Worm (Caenorhabditis elegans) whole organism, midembryonic: ENCODE results near the gene pad-2.

Experiments used
- T22C8.4 ChIP-seq: fragments of 200-800 bp; sonication (Bioruptor generic); IDR thresholded peaks from 2 replicates; pipeline ENCODE4 v1.3.6; 2022; ENCODE audit warnings: missing genetic modification characterization, missing compliant biosample characterization
- cog-1 ChIP-seq: sonication (generic microtip); optimal IDR thresholded peaks from 2 replicates; lab custom pipeline; 2016; ENCODE audit warnings: missing genetic modification characterization, missing compliant biosample characterization
- flt-1 ChIP-seq: fragments of 200-800 bp; sonication (Bioruptor generic); IDR thresholded peaks from 2 replicates; pipeline ENCODE4 v1.3.6; 2022; ENCODE audit warnings: missing genetic modification characterization, missing compliant biosample characterization
- klf-2 ChIP-seq: fragments of 200-800 bp; sonication (Bioruptor generic); conservative IDR thresholded peaks from 2 replicates; pipeline ENCODE4 v1.3.6; 2022; ENCODE audit warnings: missing genetic modification reagents, missing genetic modification characterization, missing compliant biosample characterization
- med-1 ChIP-seq: sonication (generic microtip); optimal IDR thresholded peaks from 2 replicates; lab custom pipeline; 2017; ENCODE audit warnings: missing genetic modification characterization, mild to moderate bottlenecking, missing compliant biosample characterization, antibody characterized with exemption, missing genetic modification reagents; ENCODE audit not compliant: insufficient read depth
- ref-1 ChIP-seq: fragments of 200-800 bp; sonication (Bioruptor generic); conservative IDR thresholded peaks from 2 replicates; pipeline ENCODE4 v1.3.6; 2022; ENCODE audit warnings: missing genetic modification reagents, missing genetic modification characterization, missing compliant biosample characterization
- tab-1 ChIP-seq: fragments of 200-800 bp; sonication (Bioruptor generic); IDR thresholded peaks from 2 replicates; pipeline ENCODE4 v1.3.6; 2022; ENCODE audit warnings: missing genetic modification characterization, missing compliant biosample characterization
- ztf-23 ChIP-seq: fragments of 200-800 bp; sonication (Bioruptor generic); IDR thresholded peaks from 2 replicates; pipeline ENCODE4 v1.3.6; 2022; ENCODE audit warnings: missing genetic modification reagents, missing genetic modification characterization, missing compliant biosample characterization
- ztf-29 ChIP-seq: fragments of 200-800 bp; sonication (Bioruptor generic); IDR thresholded peaks from 2 replicates; pipeline ENCODE4 v1.3.6; 2022; ENCODE audit warnings: missing genetic modification reagents, missing genetic modification characterization, missing compliant biosample characterization

The pad-2 gene

DNA sequence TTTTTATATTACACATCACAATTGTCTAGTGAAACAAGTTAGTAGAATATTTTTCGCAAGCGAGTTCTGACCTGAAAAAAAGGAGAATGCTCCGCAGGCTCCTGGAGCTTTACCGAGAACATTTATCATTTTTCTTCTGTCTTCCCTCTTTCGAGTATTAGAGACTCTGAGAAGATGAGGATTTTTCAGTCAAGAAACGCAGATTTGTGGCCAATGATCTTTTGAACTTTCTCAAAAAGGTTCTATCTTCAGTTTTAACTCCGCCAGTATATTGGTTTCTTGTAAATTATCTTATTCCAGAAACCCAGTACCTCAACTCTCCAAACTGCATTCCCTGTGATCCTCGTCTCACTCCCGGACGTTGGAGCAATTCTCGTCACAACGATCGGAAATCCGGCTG is 6.7 kb downstream of the pad-2 start, which contains the start of gene K10G9.2:
TSS of gene K10G9.2 (plus strand) at position 301 of the 400 bp plus-strand sequence.
- TF ChIP-seq T22C8.4 (GFP tag; lab: Robert Waterston, UW) (no peak), med-1 (GFP tag; lab: Kevin White, UChicago) (no peak), cog-1 (no peak), klf-2 (GFP tag; lab: Robert Waterston, UW) (no peak)

DNA sequence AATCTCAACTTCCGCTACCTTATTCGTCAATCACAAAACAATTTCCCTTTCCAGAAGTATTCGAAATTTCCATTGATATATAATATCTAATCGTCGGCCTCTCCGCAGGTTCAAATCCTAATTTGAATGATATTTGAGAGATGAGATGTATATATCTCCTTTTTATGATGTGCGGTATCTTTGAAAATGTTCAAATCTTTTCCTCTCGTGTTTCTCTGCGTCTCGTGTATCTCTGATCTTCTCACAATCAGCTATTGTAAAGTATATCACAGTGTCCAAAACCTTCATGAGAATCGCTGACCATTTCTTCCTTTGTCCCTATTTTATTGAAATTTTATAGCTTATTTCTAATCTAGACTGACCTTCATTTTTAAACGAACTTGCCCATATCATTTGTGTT is 10.9 kb downstream of the pad-2 start:
- TF ChIP-seq flt-1 (GFP tag; lab: Robert Waterston, UW) (no peak), med-1 (GFP tag; lab: Kevin White, UChicago) (no peak), T22C8.4 (GFP tag; lab: Robert Waterston, UW) (no peak), ztf-29 (GFP tag; lab: Robert Waterston, UW) (no peak), ref-1 (no peak), tab-1 (GFP tag; lab: Robert Waterston, UW) (no peak), klf-2 (GFP tag; lab: Robert Waterston, UW) (no peak), cog-1 (no peak), ztf-23 (GFP tag; lab: Robert Waterston, UW) (no peak)

DNA sequence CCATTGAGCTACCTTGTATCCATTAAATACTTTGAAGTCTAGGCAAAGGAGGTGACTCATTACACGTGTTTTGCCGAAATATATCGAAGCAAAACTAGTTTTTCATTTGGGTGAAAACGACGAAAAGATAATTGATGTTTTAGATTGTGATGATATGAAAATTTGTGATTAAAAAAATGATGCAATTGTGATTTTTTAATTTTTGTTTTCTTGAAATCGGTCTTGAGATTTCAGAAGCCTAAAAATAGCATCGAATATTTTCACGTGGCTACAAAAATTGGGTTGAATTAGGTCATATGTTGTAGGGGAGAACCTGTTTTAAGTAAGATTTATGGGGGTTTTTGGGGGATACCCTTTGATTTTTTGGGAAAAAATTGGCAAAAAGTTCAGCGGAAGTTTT is 11.6 kb downstream of the pad-2 start:
- TF ChIP-seq ztf-23 (GFP tag; lab: Robert Waterston, UW) = no peak

DNA sequence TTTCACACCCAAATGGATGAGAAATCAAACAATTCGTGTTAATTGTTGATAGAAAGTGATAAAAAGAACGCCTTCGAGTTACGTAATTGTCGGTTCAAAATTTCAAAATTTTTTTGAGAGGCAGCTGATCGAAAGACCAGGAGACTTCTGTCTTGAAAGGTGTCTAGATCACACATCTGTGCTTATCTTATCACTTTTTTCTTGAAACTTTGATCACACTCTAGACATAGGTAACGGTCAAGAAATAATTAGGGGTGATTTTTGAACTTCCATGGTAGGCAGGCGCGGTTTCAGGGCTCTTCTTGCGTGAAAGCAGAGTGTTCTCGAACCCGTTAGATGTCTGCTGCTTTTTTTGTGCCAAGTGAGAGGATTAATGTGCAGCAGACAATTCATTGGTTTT is 14.4 kb downstream of the pad-2 start:
- TF ChIP-seq flt-1 (GFP tag; lab: Robert Waterston, UW) (no peak), ref-1 (no peak), ztf-29 (GFP tag; lab: Robert Waterston, UW) (no peak), T22C8.4 (GFP tag; lab: Robert Waterston, UW) (no peak), med-1 (GFP tag; lab: Kevin White, UChicago) (no peak), ztf-23 (GFP tag; lab: Robert Waterston, UW) (no peak)

DNA sequence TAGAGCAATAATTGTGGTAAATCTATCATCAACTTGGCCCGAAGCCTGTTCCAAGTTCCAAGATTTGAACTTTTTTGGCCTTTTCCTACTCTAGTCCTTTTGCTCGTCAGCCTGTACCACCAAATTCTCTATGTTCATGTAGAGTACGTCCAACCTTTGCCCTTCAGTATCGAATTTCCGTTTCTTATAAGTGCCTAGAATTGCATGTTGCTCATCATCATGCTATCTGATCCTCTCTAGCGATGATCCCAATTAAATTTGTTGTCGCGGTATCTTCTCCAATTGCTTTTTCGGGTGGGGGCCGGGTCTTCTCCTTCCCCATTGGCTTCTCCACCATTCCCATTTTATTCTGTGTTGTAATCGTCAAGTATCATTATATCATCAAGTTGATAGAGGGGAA is 15.0 kb downstream of the pad-2 start:
- TF ChIP-seq T22C8.4 (GFP tag; lab: Robert Waterston, UW) = no peak
- TF ChIP-seq cog-1 = no peak
- no peak for TF ChIP-seq ztf-23 (GFP tag; lab: Robert Waterston, UW)
- no peak for TF ChIP-seq ztf-29 (GFP tag; lab: Robert Waterston, UW)
- no peak for TF ChIP-seq tab-1 (GFP tag; lab: Robert Waterston, UW)
- TF ChIP-seq klf-2 (GFP tag; lab: Robert Waterston, UW) = no peak
- no peak for TF ChIP-seq med-1 (GFP tag; lab: Kevin White, UChicago)
- no peak for TF ChIP-seq flt-1 (GFP tag; lab: Robert Waterston, UW)
- no peak for TF ChIP-seq ref-1

DNA sequence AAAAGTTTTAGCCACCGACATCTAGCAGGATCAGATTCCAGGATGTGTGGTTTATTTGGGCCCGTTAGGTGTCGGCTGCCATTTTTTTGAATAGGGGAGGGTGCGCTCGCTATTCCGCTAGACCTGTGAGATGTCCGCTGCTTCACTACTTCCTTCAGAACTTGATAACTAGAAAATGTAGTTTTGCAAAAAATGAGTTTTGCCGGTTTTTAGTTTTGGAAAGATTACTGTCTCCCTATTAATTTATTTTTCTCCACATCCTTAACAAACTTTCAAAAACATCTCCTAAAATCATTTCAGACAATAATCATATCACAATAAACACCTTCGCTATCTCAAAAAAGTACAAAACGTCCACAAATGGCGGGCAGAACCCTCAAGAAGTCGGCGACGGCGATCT is 15.9 kb downstream of the pad-2 start, which contains the start of gene vglu-2:
TSS of gene vglu-2 (plus strand) at position 301 of the 400 bp plus-strand sequence.
- TF ChIP-seq tab-1 (GFP tag; lab: Robert Waterston, UW) = no peak
- no peak for TF ChIP-seq cog-1
- no peak for TF ChIP-seq klf-2 (GFP tag; lab: Robert Waterston, UW)
- TF ChIP-seq T22C8.4 (GFP tag; lab: Robert Waterston, UW) = no peak
- TF ChIP-seq flt-1 (GFP tag; lab: Robert Waterston, UW) = no peak
- TF ChIP-seq ztf-29 (GFP tag; lab: Robert Waterston, UW) = no peak
- no peak for TF ChIP-seq ref-1
- TF ChIP-seq med-1 (GFP tag; lab: Kevin White, UChicago) = no peak
- no peak for TF ChIP-seq ztf-23 (GFP tag; lab: Robert Waterston, UW)

DNA sequence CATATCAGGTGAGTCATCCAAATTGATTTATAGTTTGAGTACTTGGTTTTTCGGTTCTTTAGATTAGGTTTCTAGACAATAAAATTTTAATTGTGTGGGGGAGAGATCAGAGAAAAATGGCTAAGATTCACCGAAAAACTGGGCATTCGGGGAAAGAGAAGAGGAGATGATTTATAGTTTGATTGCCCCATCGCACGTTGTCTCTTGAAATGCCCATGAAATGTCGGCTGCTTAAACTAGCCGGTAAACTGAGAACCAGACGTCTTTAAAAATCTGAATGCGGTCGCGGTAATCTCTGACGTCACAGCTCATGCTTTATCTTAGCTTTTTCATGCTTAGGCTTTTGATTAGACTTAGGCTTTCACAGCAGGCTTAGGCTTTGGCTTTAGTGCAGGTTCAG is 18.0 kb downstream of the pad-2 start:
- TF ChIP-seq ztf-23 (GFP tag; lab: Robert Waterston, UW) = no peak
- TF ChIP-seq cog-1 = no peak
- TF ChIP-seq klf-2 (GFP tag; lab: Robert Waterston, UW) = no peak
- TF ChIP-seq ref-1 = no peak
- no peak for TF ChIP-seq tab-1 (GFP tag; lab: Robert Waterston, UW)
- no peak for TF ChIP-seq T22C8.4 (GFP tag; lab: Robert Waterston, UW)
- no peak for TF ChIP-seq ztf-29 (GFP tag; lab: Robert Waterston, UW)
- TF ChIP-seq flt-1 (GFP tag; lab: Robert Waterston, UW) = no peak
- TF ChIP-seq med-1 (GFP tag; lab: Kevin White, UChicago) = no peak

DNA sequence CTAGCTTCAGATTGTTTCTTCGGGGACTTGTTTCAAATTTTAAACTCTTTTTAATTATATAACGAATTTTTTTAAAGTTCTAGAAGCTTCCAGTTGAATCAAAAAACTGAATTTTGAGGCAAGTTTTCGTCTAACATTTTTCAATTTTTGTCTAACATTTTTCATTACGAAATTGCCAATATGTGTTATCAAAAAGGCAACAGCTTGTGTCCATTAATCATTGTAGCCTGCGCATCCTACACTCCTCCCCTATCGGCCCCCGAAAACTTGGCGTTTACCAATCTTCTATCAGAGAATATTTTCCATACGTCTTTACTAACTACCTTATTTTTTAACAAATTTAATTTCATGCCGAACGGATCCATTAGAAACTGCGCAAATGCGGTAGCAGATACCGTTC is 21.2 kb downstream of the pad-2 start, which contains the start of gene vglu-3:
TSS of gene vglu-3 (plus strand) at position 301 of the 400 bp plus-strand sequence.
- no peak for TF ChIP-seq tab-1 (GFP tag; lab: Robert Waterston, UW)
- no peak for TF ChIP-seq ztf-29 (GFP tag; lab: Robert Waterston, UW)
- TF ChIP-seq cog-1 = no peak
- TF ChIP-seq med-1 (GFP tag; lab: Kevin White, UChicago) = no peak
- TF ChIP-seq klf-2 (GFP tag; lab: Robert Waterston, UW) = no peak
- TF ChIP-seq T22C8.4 (GFP tag; lab: Robert Waterston, UW) = no peak
- TF ChIP-seq ref-1 = no peak
- TF ChIP-seq ztf-23 (GFP tag; lab: Robert Waterston, UW) = no peak
- no peak for TF ChIP-seq flt-1 (GFP tag; lab: Robert Waterston, UW)

DNA sequence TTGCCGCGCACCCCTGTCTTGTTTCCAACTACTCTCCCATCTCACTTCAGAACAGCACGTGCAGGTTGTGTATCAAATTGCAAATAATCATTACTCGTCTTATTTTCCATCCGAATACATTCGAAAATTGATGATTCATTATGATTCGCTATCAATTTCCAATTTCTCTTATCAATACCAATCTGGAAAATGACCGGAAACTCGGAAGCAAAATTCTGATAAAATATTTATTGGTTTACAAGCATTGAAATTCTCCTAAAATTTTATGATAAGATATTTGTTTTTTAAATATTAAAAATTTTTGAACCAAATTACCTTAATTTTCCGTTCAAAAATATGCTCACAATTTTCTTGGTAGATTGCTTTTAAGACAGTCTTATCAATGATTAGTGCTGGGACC is 26.4 kb downstream of the pad-2 start:
- TF ChIP-seq T22C8.4 (GFP tag; lab: Robert Waterston, UW) = no peak
- no peak for TF ChIP-seq flt-1 (GFP tag; lab: Robert Waterston, UW)
- no peak for TF ChIP-seq klf-2 (GFP tag; lab: Robert Waterston, UW)
- TF ChIP-seq ztf-23 (GFP tag; lab: Robert Waterston, UW) = no peak

DNA sequence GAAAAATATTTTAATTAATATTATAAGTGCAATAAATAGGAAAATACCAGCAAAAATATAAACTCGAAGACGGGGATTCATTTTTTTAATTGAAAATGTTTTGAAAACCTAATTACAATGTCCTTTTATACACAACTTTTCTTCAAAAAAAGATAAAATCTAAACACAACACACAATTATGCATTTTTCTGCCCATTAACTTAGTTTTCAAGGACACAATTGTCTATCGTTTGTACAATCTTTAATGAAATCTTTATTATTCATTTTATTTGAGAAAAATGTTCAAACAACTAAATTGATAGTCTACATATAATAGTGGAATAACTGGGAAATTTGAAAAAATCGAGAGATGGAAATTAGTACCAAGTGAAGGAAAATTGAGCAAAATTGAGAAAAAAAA is 27.1 kb downstream of the pad-2 start, which contains the start of gene T07A5.1:
TSS of gene T07A5.1 (minus strand) at position 149 of the 400 bp plus-strand sequence.
- TF ChIP-seq med-1 (GFP tag; lab: Kevin White, UChicago) = no peak
- TF ChIP-seq T22C8.4 (GFP tag; lab: Robert Waterston, UW) = no peak
- TF ChIP-seq cog-1 = no peak
- TF ChIP-seq tab-1 (GFP tag; lab: Robert Waterston, UW) = no peak
- TF ChIP-seq flt-1 (GFP tag; lab: Robert Waterston, UW) = no peak
- TF ChIP-seq klf-2 (GFP tag; lab: Robert Waterston, UW) = no peak
- TF ChIP-seq ref-1 = no peak
